Worm (Caenorhabditis elegans) whole organism, L3 larva: Measurements from ENCODE around the gene F56A11.4.

Experiments used
- elt-2 ChIP-seq: sonication (generic microtip); optimal IDR thresholded peaks from 2 replicates; lab custom pipeline; 2016; ENCODE audit warnings: missing genetic modification reagents, mild to moderate bottlenecking, missing genetic modification characterization, missing compliant biosample characterization
- elt-3 ChIP-seq, 3 experiments: fragments of 150-350 bp in 1 of 3; sonication (generic microtip) in 2 of 3; optimal IDR thresholded peaks; 2 replicates in 2 of 3; 4 replicates in 1 of 3; lab custom pipeline; 2014 to 2017; ENCODE audit warnings: missing biosample characterization in 3 of 3, missing genetic modification characterization in 3 of 3
- nhr-23 ChIP-seq: fragments of 150-350 bp; optimal IDR thresholded peaks from 2 replicates; lab custom pipeline; 2014; ENCODE audit warnings: missing biosample characterization, missing genetic modification reagents, missing genetic modification characterization
- nhr-237 ChIP-seq: fragments of 150-350 bp; optimal IDR thresholded peaks from 2 replicates; lab custom pipeline; 2014; ENCODE audit warnings: missing biosample characterization, missing genetic modification characterization
- nhr-25 ChIP-seq: sonication (generic microtip); optimal IDR thresholded peaks from 2 replicates; lab custom pipeline; 2017; ENCODE audit warnings: missing biosample characterization, missing genetic modification characterization
- nhr-28 ChIP-seq: fragments of 150-350 bp; optimal IDR thresholded peaks from 2 replicates; lab custom pipeline; 2014; ENCODE audit warnings: missing biosample characterization, missing genetic modification characterization
- snpc-4 ChIP-seq: fragments of 150-350 bp; optimal IDR thresholded peaks from 2 replicates; lab custom pipeline; 2014; ENCODE audit warnings: missing biosample characterization, missing genetic modification characterization
- unc-62 ChIP-seq: fragments of 150-350 bp; sonication (generic microtip); optimal IDR thresholded peaks from 4 replicates; lab custom pipeline; 2014; ENCODE audit warnings: missing biosample characterization, missing genetic modification reagents, missing genetic modification characterization
- zag-1 ChIP-seq: fragments of 150-350 bp; optimal IDR thresholded peaks from 2 replicates; lab custom pipeline; 2014; ENCODE audit warnings: missing biosample characterization, missing genetic modification characterization
- ztf-4 ChIP-seq: fragments of 150-350 bp; optimal IDR thresholded peaks from 2 replicates; lab custom pipeline; 2014; ENCODE audit warnings: missing biosample characterization, missing genetic modification characterization

ce11 chrIV:545852-546251 is 2.2 kb upstream of the F56A11.4 start:
- TF ChIP-seq zag-1 (tag; lab: Kevin White, UChicago) (no peak), elt-3 (tag; optimal IDR thresholded peaks at IDR 0.05; lab: Kevin White, UChicago) (no peak), unc-62 (no peak), snpc-4 (no peak), nhr-23 (tag; lab: Kevin White, UChicago) (no peak), ztf-4 (no peak), nhr-25 (tag; lab: Kevin White, UChicago) (no peak), elt-2 (tag; lab: Kevin White, UChicago) (no peak), nhr-237 (tag; lab: Kevin White, UChicago) (no peak), nhr-28 (no peak)
